Fruit fly (Drosophila melanogaster) whole organism, adult: ENCODE results near the gene Dip-B.

ENCODE experiments used
- CG11617 ChIP-seq: fragments of 200-800 bp; sonication (Bioruptor generic); optimal IDR thresholded peaks from 2 replicates; lab custom pipeline; 2017; ENCODE audit warnings: mild to moderate bottlenecking, missing biosample characterization, missing genetic modification reagents, missing genetic modification characterization
- CG33017 ChIP-seq: fragments of 200-800 bp; sonication (Bioruptor generic); optimal IDR thresholded peaks from 2 replicates; lab custom pipeline; 2018; ENCODE audit warnings: missing biosample characterization, mild to moderate bottlenecking, missing genetic modification characterization, moderate library complexity
- Clk ChIP-seq: fragments of 200-800 bp; sonication (Bioruptor generic); optimal IDR thresholded peaks from 2 replicates; lab custom pipeline; 2017; ENCODE audit warnings: missing biosample characterization, missing genetic modification characterization
- kay ChIP-seq: fragments of 200-800 bp; sonication (Bioruptor generic); peaks from one replicate; lab custom pipeline; 2016; ENCODE audit warnings: missing biosample characterization, missing genetic modification characterization, borderline replicate concordance
- toe ChIP-seq: fragments of 200-800 bp; sonication (Bioruptor generic); optimal IDR thresholded peaks from 2 replicates; lab custom pipeline; 2016; ENCODE audit warnings: missing biosample characterization, missing genetic modification characterization

- TF ChIP-seq Clk (GFP tag; lab: Kevin White, UChicago) (no peak), CG33017 (tag; lab: Kevin White, UChicago) (no peak), kay (no peak), CG11617 (GFP tag; lab: Kevin White, UChicago) (no peak), toe (GFP tag; lab: Kevin White, UChicago) (no peak)
These were observed 12.6 kb downstream of the Dip-B start for dm6 chr3R:13794666-13795055.
